Worm (Caenorhabditis elegans) whole organism, early embryonic: ENCODE measurements around the gene sulp-3.

Experiments
- B0310.2 ChIP-seq: sonication (generic microtip); optimal IDR thresholded peaks from 2 replicates; lab custom pipeline; 2016; ENCODE audit warnings: mild to moderate bottlenecking, missing genetic modification characterization, missing compliant biosample characterization
- F13C5.2 ChIP-seq: sonication (generic microtip); optimal IDR thresholded peaks from 2 replicates; lab custom pipeline; 2017; ENCODE audit warnings: mild to moderate bottlenecking, missing genetic modification characterization, inconsistent platforms, missing compliant biosample characterization
- aly-1 ChIP-seq: sonication (generic microtip); optimal IDR thresholded peaks from 2 replicates; lab custom pipeline; 2016; ENCODE audit warnings: missing genetic modification characterization, missing compliant biosample characterization
- ama-1 ChIP-seq: fragments of 150-350 bp; optimal IDR thresholded peaks from 2 replicates; lab custom pipeline; 2014
- ceh-13 ChIP-seq: fragments of 200-800 bp; sonication (Bioruptor generic); optimal IDR thresholded peaks from 2 replicates; lab custom pipeline; 2018; ENCODE audit warnings: mild to moderate bottlenecking, missing genetic modification characterization, missing compliant biosample characterization
- ceh-36 ChIP-seq: sonication (generic microtip); optimal IDR thresholded peaks from 2 replicates; lab custom pipeline; 2016; ENCODE audit warnings: missing genetic modification characterization, inconsistent platforms, missing compliant biosample characterization
- ets-7 ChIP-seq: sonication (generic microtip); optimal IDR thresholded peaks from 2 replicates; lab custom pipeline; 2016; ENCODE audit warnings: missing genotype, missing genetic modification characterization, missing compliant biosample characterization
- flt-1 ChIP-seq: fragments of 200-800 bp; sonication (Bioruptor generic); IDR thresholded peaks from 2 replicates; pipeline ENCODE4 v1.3.6; 2022; ENCODE audit warnings: missing genetic modification characterization, missing compliant biosample characterization
- hmbx-1 ChIP-seq: sonication (generic microtip); optimal IDR thresholded peaks from 2 replicates; lab custom pipeline; 2016; ENCODE audit warnings: mild to moderate bottlenecking, missing genetic modification characterization, missing compliant biosample characterization
- hmg-4 ChIP-seq: fragments of 200-800 bp; sonication (Bioruptor generic); optimal IDR thresholded peaks from 2 replicates; lab custom pipeline; 2018; ENCODE audit warnings: mild to moderate bottlenecking, missing genetic modification characterization, missing compliant biosample characterization
- hnd-1 ChIP-seq: sonication (generic microtip); optimal IDR thresholded peaks from 2 replicates; lab custom pipeline; 2016; ENCODE audit warnings: missing genetic modification characterization, missing compliant biosample characterization
- pes-1 ChIP-seq: fragments of 200-800 bp; sonication (Bioruptor generic); IDR thresholded peaks from 2 replicates; pipeline ENCODE4 v1.3.6; 2022; ENCODE audit warnings: missing genetic modification reagents, missing genetic modification characterization, missing compliant biosample characterization

DNA sequence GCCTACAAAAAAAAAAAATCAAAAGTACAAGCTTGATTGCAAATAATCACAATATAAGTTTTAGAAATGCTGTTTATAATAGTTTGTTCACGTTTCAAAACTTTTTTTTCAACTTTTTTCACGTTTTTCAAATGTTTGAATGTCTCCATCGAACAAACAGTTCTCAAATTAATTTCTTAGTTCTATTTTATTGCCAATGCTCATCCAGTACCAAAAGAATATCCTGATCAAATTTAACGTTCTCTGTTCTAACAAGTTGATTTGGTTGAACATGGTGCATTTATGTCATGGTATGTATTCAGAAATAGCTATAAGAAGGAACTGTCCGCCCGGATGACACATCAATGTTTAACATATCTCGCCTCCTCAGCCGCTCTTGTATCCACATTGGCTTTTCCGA, 24.2 kb upstream of the sulp-3 start, which contains the start of gene kin-9:
- TF ChIP-seq aly-1 (no peak), ama-1 (no peak), B0310.2 (tag; lab: Kevin White, UChicago) (no peak), pes-1 (GFP tag; lab: Robert Waterston, UW) (no peak), flt-1 (no peak), hnd-1 (no peak), ceh-13 (GFP tag; lab: Kevin White, UChicago) (no peak), F13C5.2 (tag; lab: Kevin White, UChicago) (no peak), hmg-4 (GFP tag; lab: Kevin White, UChicago) (no peak), ets-7 (tag; lab: Kevin White, UChicago) (no peak), hmbx-1 (tag; lab: Kevin White, UChicago) (no peak), ceh-36 (no peak)
